Worm (Caenorhabditis elegans): ENCODE measurements around the gene mltn-11.

The mltn-11 gene

ce11 chrV:16628991-16629390 lies 7.0 kb upstream of the mltn-11 start, which contains the start of gene W06G6.2:
Gene W06G6.2 (plus strand): TSS chrV:16629291.
- TF ChIP-seq lin-39 (tag; optimal IDR thresholded peaks at IDR 0.05) (no peak), ceh-16 (tag; optimal IDR thresholded peaks at IDR 0.05) (no peak), fos-1 (tag; optimal IDR thresholded peaks at IDR 0.05) (no peak), nhr-237 (tag; optimal IDR thresholded peaks at IDR 0.05) (no peak), aly-2 (tag; optimal IDR thresholded peaks at IDR 0.05) (no peak), sma-3 (GFP tag; optimal IDR thresholded peaks at IDR 0.05) (no peak), dmd-4 (tag; optimal IDR thresholded peaks at IDR 0.05) (no peak)

- TF ChIP-seq nhr-10 (tag; optimal IDR thresholded peaks at IDR 0.05) (no peak), lin-39 (tag; optimal IDR thresholded peaks at IDR 0.05) (no peak), sma-9 (GFP tag; optimal IDR thresholded peaks at IDR 0.05) (no peak), sma-9 (tag; optimal IDR thresholded peaks at IDR 0.05) (no peak), ZK546.5 (tag; optimal IDR thresholded peaks at IDR 0.05) (no peak), ama-1 (optimal IDR thresholded peaks at IDR 0.05) (no peak), nhr-25 (tag; optimal IDR thresholded peaks at IDR 0.05) (no peak)
Observed at ce11 chrV:16629600-16629999, 6.4 kb upstream of the mltn-11 start, which contains the start of gene srd-21. Gene srd-21 (plus strand): TSS chrV:16629900.

- TF ChIP-seq lin-13 (GFP tag; optimal IDR thresholded peaks at IDR 0.05) (no peak), unc-55 (GFP tag; optimal IDR thresholded peaks at IDR 0.05) (no peak), alr-1 (tag; optimal IDR thresholded peaks at IDR 0.05) (no peak), snpc-4 (tag; optimal IDR thresholded peaks at IDR 0.05) (no peak), nhr-23 (tag; optimal IDR thresholded peaks at IDR 0.05) (no peak), zag-1 (tag; optimal IDR thresholded peaks at IDR 0.05) (no peak), gmeb-1 (tag; optimal IDR thresholded peaks at IDR 0.05) (no peak), nhr-6 (tag; optimal IDR thresholded peaks at IDR 0.05) (no peak), ZK546.5 (tag; optimal IDR thresholded peaks at IDR 0.05) (no peak), ztf-11 (tag; optimal IDR thresholded peaks at IDR 0.05) (no peak), mdl-1 (tag; optimal IDR thresholded peaks at IDR 0.05) (no peak), egl-27 (tag; optimal IDR thresholded peaks at IDR 0.05) (no peak), aly-2 (tag; optimal IDR thresholded peaks at IDR 0.05) (no peak), nhr-10 (tag; optimal IDR thresholded peaks at IDR 0.05) (no peak), blmp-1 (tag; optimal IDR thresholded peaks at IDR 0.05; ENCODE audit: insufficient read depth) (no peak), sma-3 (GFP tag; optimal IDR thresholded peaks at IDR 0.05) (no peak), Y55F3AM.14 (GFP tag; optimal IDR thresholded peaks at IDR 0.05) (no peak)
Observed at ce11 chrV:16638204-16638603, 2.2 kb downstream of the mltn-11 start, which contains the start of gene srw-76. Gene srw-76 (minus strand): TSS chrV:16638304.

- no peak for TF ChIP-seq nhr-25 (tag; optimal IDR thresholded peaks at IDR 0.05)
- TF ChIP-seq zag-1 (tag; optimal IDR thresholded peaks at IDR 0.05): no peak
Observed at ce11 chrV:16640366-16640765, 4.4 kb downstream of the mltn-11 start.

- TF ChIP-seq alr-1 (tag; optimal IDR thresholded peaks at IDR 0.05) (no peak), ztf-11 (tag; optimal IDR thresholded peaks at IDR 0.05) (no peak), skn-1 (tag; optimal IDR thresholded peaks at IDR 0.05) (no peak), aly-2 (tag; optimal IDR thresholded peaks at IDR 0.05) (no peak), unc-62 (GFP tag; optimal IDR thresholded peaks at IDR 0.05) (no peak), sma-9 (GFP tag; optimal IDR thresholded peaks at IDR 0.05) (no peak), sma-9 (tag; optimal IDR thresholded peaks at IDR 0.05) (no peak), peb-1 (tag; optimal IDR thresholded peaks at IDR 0.05) (no peak), R02D3.7 (tag; optimal IDR thresholded peaks at IDR 0.05) (no peak), mdl-1 (tag; optimal IDR thresholded peaks at IDR 0.05) (no peak), nhr-11 (tag; optimal IDR thresholded peaks at IDR 0.05) (no peak), egl-27 (tag; optimal IDR thresholded peaks at IDR 0.05) (no peak), nhr-12 (tag; optimal IDR thresholded peaks at IDR 0.05) (no peak), lin-11 (tag; optimal IDR thresholded peaks at IDR 0.05) (no peak), ztf-4 (tag; optimal IDR thresholded peaks at IDR 0.05) (no peak), ceh-82 (tag; optimal IDR thresholded peaks at IDR 0.05) (no peak), lin-13 (GFP tag; optimal IDR thresholded peaks at IDR 0.05) (no peak), elt-1 (tag; optimal IDR thresholded peaks at IDR 0.05) (no peak), gmeb-1 (tag; optimal IDR thresholded peaks at IDR 0.05) (no peak), nhr-6 (tag; optimal IDR thresholded peaks at IDR 0.05) (no peak)
Observed at ce11 chrV:16643558-16643957, 7.6 kb downstream of the mltn-11 start, which contains the start of gene srw-77. Gene srw-77 (minus strand): TSS chrV:16643658.
